Worm (Caenorhabditis elegans) whole organism, L4/young adult: ENCODE results near the gene clr-1.

Source experiments
- W03F9.2 ChIP-seq: fragments of 150-350 bp; optimal IDR thresholded peaks from 2 replicates; lab custom pipeline; 2014; ENCODE audit warnings: missing biosample characterization, missing genetic modification characterization
- him-1 ChIP-seq: sonication (generic microtip); optimal IDR thresholded peaks from 2 replicates; lab custom pipeline; 2016; ENCODE audit warnings: missing genotype, missing genetic modification reagents, missing genetic modification characterization, missing compliant biosample characterization

DNA sequence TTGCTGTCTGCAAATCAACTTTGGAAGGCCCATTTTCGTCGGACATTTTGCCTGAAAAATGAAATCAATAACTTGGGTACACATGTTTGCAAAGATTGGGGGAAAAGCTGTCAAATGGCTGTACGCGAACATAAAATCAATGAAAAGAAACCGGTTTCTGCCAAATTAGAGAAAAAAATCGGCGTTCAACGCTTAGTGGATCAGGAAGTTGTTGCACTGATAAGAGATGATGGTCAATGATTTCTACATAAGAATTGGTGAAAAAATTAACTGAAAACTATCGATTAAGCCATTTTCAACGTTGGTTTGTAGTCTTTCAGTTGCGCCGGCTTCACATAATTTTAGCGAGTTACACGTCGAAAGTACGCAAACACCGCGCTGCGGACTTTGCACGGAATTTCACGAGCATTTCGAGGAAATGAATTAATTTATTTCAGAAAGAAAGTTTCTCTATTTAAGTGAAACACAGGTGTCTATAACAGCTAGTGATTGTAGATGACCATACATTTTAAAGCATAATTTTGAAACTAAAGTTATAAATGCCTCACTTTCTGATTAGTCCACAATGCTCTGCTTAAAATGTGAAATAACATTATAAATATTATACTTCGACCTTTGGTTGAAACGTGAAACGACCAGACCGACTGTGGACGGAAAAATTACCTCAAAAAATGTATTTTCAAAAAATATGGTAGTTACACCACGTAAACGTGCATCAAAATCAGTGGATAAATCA lies 36.5 kb upstream of the clr-1 start, which contains the start of the genes F07F6.4 and F07F6.2:
- TF ChIP-seq W03F9.2 (peak; percentile 6), him-1 (tag; lab: Kevin White, UChicago) (no peak)
